Worm (Caenorhabditis elegans) whole organism, mixed stage, embryonic: ENCODE data around the gene Y110A2AL.4.

Source experiments
- M03D4.4 ChIP-seq: sonication (generic microtip); optimal IDR thresholded peaks from 2 replicates; lab custom pipeline; 2017; ENCODE audit warnings: mild to moderate bottlenecking, missing genetic modification characterization, missing compliant biosample characterization
- bed-3 ChIP-seq: fragments of 200-800 bp; sonication (Bioruptor generic); optimal IDR thresholded peaks from 3 replicates; lab custom pipeline; 2018; ENCODE audit warnings: mild to moderate bottlenecking, missing genetic modification characterization, moderate library complexity, missing compliant biosample characterization
- blmp-1 ChIP-seq: fragments of 150-350 bp; optimal IDR thresholded peaks from 2 replicates; lab custom pipeline; 2014; ENCODE audit warnings: missing biosample characterization, missing genetic modification characterization
- ceh-39 ChIP-seq: fragments of 150-350 bp; optimal IDR thresholded peaks from 2 replicates; lab custom pipeline; 2014; ENCODE audit warnings: missing biosample characterization, missing genetic modification characterization
- ceh-43 ChIP-seq: fragments of 200-800 bp; sonication (Bioruptor generic); optimal IDR thresholded peaks from 2 replicates; lab custom pipeline; 2018; ENCODE audit warnings: mild to moderate bottlenecking, missing genetic modification characterization, moderate library complexity, missing compliant biosample characterization
- ceh-83 ChIP-seq: fragments of 200-800 bp; sonication (Bioruptor generic); optimal IDR thresholded peaks from 2 replicates; lab custom pipeline; 2018; ENCODE audit warnings: mild to moderate bottlenecking, missing genetic modification characterization, missing compliant biosample characterization
- ces-1 ChIP-seq: fragments of 150-350 bp; optimal IDR thresholded peaks from 2 replicates; lab custom pipeline; 2014; ENCODE audit warnings: missing biosample characterization, missing genetic modification reagents, missing genetic modification characterization
- cnd-1 ChIP-seq: fragments of 200-800 bp; sonication (Bioruptor generic); optimal IDR thresholded peaks from 2 replicates; lab custom pipeline; 2018; ENCODE audit warnings: mild to moderate bottlenecking, missing genetic modification characterization, missing compliant biosample characterization
- drap-1 ChIP-seq: fragments of 200-800 bp; sonication (Bioruptor generic); optimal IDR thresholded peaks from 3 replicates; lab custom pipeline; 2018; ENCODE audit warnings: mild to moderate bottlenecking, missing genetic modification characterization, missing compliant biosample characterization
- elt-1 ChIP-seq: sonication (generic microtip); optimal IDR thresholded peaks from 2 replicates; lab custom pipeline; 2017; ENCODE audit warnings: missing genetic modification characterization, mild to moderate bottlenecking, missing compliant biosample characterization, antibody characterized with exemption, moderate library complexity, borderline replicate concordance; ENCODE audit not compliant: insufficient read depth
- flh-1 ChIP-seq: fragments of 200-800 bp; sonication (Bioruptor generic); optimal IDR thresholded peaks from 2 replicates; lab custom pipeline; 2018; ENCODE audit warnings: mild to moderate bottlenecking, missing genetic modification characterization, moderate library complexity, missing compliant biosample characterization
- ham-2 ChIP-seq: fragments of 200-800 bp; sonication (Bioruptor generic); optimal IDR thresholded peaks from 2 replicates; lab custom pipeline; 2018; ENCODE audit warnings: mild to moderate bottlenecking, missing genetic modification characterization, missing compliant biosample characterization
- lin-32 ChIP-seq: fragments of 200-800 bp; sonication (Bioruptor generic); optimal IDR thresholded peaks from 2 replicates; lab custom pipeline; 2018; ENCODE audit warnings: mild to moderate bottlenecking, missing genetic modification characterization, missing compliant biosample characterization
- lsy-2 ChIP-seq: fragments of 150-350 bp; optimal IDR thresholded peaks from 2 replicates; lab custom pipeline; 2014; ENCODE audit warnings: missing biosample characterization, missing genetic modification characterization
- mab-5 ChIP-seq: fragments of 150-350 bp; optimal IDR thresholded peaks from 2 replicates; lab custom pipeline; 2014; ENCODE audit warnings: missing biosample characterization, missing genetic modification characterization
- mep-1 ChIP-seq: fragments of 150-350 bp; optimal IDR thresholded peaks from 2 replicates; lab custom pipeline; 2017; ENCODE audit warnings: missing biosample characterization, missing genetic modification reagents, missing genetic modification characterization, inconsistent platforms
- mls-2 ChIP-seq: sonication (generic microtip); optimal IDR thresholded peaks from 2 replicates; lab custom pipeline; 2016; ENCODE audit warnings: mild to moderate bottlenecking, missing genetic modification characterization, moderate library complexity, missing compliant biosample characterization
- nhr-12 ChIP-seq: fragments of 150-350 bp; optimal IDR thresholded peaks from 2 replicates; lab custom pipeline; 2014; ENCODE audit warnings: missing biosample characterization, missing genetic modification characterization
- nhr-2 ChIP-seq: fragments of 150-350 bp; optimal IDR thresholded peaks from 2 replicates; lab custom pipeline; 2014; ENCODE audit warnings: missing biosample characterization, missing genetic modification characterization
- nhr-237 ChIP-seq: fragments of 150-350 bp; optimal IDR thresholded peaks from 2 replicates; lab custom pipeline; 2014; ENCODE audit warnings: missing biosample characterization, missing genetic modification characterization
- nhr-28 ChIP-seq: fragments of 150-350 bp; optimal IDR thresholded peaks from 2 replicates; lab custom pipeline; 2014; ENCODE audit warnings: missing biosample characterization, missing genetic modification characterization
- nhr-76 ChIP-seq: sonication (generic microtip); optimal IDR thresholded peaks from 2 replicates; lab custom pipeline; 2017; ENCODE audit warnings: missing biosample characterization, missing genetic modification characterization
- pha-4 ChIP-seq: fragments of 150-350 bp; optimal IDR thresholded peaks from 2 replicates; lab custom pipeline; 2018; ENCODE audit warnings: missing biosample characterization, missing genetic modification reagents, missing genetic modification characterization
- sem-2 ChIP-seq: fragments of 200-800 bp; sonication (Bioruptor generic); optimal IDR thresholded peaks from 2 replicates; lab custom pipeline; 2018; ENCODE audit warnings: mild to moderate bottlenecking, missing genetic modification characterization, missing compliant biosample characterization
- sptf-1 ChIP-seq: sonication (generic microtip); optimal IDR thresholded peaks from 2 replicates; lab custom pipeline; 2017; ENCODE audit warnings: mild to moderate bottlenecking, missing genetic modification characterization, moderate library complexity, missing compliant biosample characterization
- tbx-8 ChIP-seq: fragments of 200-800 bp; sonication (Bioruptor generic); optimal IDR thresholded peaks from 2 replicates; lab custom pipeline; 2018; ENCODE audit warnings: mild to moderate bottlenecking, missing genetic modification characterization, moderate library complexity, missing compliant biosample characterization
- unc-62 ChIP-seq: fragments of 150-350 bp; optimal IDR thresholded peaks from 2 replicates; lab custom pipeline; 2014; ENCODE audit warnings: missing biosample characterization, missing genetic modification reagents, missing genetic modification characterization
- zip-8 ChIP-seq: fragments of 150-350 bp; optimal IDR thresholded peaks from 2 replicates; lab custom pipeline; 2014; ENCODE audit warnings: missing biosample characterization, missing genetic modification characterization
- ztf-11 ChIP-seq: fragments of 150-350 bp; optimal IDR thresholded peaks from 2 replicates; lab custom pipeline; 2014; ENCODE audit warnings: missing biosample characterization, missing genetic modification characterization

Gene Y110A2AL.4

DNA sequence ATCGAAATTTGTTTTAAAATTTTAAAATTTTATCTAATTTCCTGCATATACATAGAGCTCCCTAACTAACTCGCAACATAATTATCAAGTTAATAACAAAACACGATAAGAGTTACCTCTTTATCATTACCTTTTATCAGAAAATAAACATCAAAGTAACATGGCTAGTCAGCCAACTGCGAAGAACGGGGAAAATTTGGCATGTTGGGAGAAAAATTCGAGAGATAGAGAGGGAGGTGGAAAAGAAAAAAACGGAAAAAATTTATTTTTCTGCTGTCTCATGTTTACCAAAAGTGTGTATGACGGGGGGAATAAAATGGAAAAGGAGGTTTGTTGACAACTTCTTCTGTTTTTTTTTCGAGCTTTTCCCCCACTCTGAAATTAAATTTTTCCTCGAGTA, 5.0 kb upstream of the Y110A2AL.4 start:
- TF ChIP-seq tbx-8 (GFP tag; lab: Kevin White, UChicago), result no peak
- peak; percentile 8 for TF ChIP-seq ces-1 (GFP tag; lab: Kevin White, UChicago)

DNA sequence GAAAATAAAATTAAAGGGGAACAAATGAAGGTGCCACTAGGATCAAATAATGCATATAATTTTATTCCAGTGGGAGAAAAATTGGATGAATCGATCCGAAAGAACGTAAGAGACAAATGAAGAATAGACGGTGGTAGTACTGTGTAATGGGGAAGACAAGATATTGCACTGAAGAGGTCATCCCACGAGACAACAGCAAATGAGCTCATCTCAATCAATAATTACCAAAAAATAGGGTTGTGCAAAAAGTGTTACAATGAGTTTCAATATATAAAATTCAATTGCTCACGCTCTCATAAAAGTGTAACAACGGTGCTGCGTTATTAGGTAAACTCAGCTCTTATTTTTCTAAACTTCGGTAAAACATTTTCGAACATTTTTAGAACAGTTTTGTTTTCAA, 2.3 kb upstream of the Y110A2AL.4 start, which contains the start of gene K12H6.7:
Gene K12H6.7, minus strand, starts transcription at position 101 of the 400 bp plus-strand sequence.
- TF ChIP-seq blmp-1 (tag; lab: Kevin White, UChicago), result no peak
- TF ChIP-seq flh-1 (GFP tag; lab: Kevin White, UChicago), result no peak
- TF ChIP-seq cnd-1 (tag; lab: Kevin White, UChicago), result no peak
- no peak for TF ChIP-seq lin-32
- TF ChIP-seq mab-5 (tag; lab: Kevin White, UChicago), result no peak
- TF ChIP-seq mep-1 (tag; lab: Kevin White, UChicago), result no peak
- TF ChIP-seq nhr-28 (tag; lab: Kevin White, UChicago), result no peak
- no peak for TF ChIP-seq mls-2 (tag; lab: Kevin White, UChicago)
- no peak for TF ChIP-seq unc-62 (GFP tag; lab: Kevin White, UChicago)
- no peak for TF ChIP-seq ham-2
- TF ChIP-seq ces-1 (GFP tag; lab: Kevin White, UChicago), result no peak
- TF ChIP-seq nhr-237 (tag; lab: Kevin White, UChicago), result no peak
- no peak for TF ChIP-seq ceh-43 (GFP tag; lab: Kevin White, UChicago)
- TF ChIP-seq ceh-39, result no peak
- TF ChIP-seq, all 35 proteins: peak for 0

DNA sequence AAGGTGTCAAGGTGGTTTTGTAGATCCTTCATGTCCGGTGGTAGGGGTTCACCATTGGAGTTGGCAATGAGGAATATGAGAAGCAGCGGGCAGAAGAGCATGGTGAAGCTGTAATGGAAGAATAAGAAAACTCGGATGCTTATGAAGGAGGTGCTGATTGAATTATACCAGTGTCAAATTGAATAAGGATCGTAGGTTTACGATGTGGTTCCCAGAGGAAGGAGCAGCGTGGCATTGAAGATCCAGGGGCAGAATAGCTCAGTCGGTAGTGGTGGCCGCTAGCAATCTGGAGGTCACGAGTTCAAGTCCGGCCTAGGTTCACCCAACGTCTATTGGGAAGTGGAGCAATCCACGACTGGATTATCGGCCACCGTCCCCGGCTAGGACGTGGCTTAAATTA, 2.4 kb downstream of the Y110A2AL.4 start, which contains the start of gene Y110A2AL.6:
Gene Y110A2AL.6, minus strand, starts transcription at position 101 of the 400 bp plus-strand sequence.
- TF ChIP-seq nhr-12 (no peak), cnd-1 (tag; lab: Kevin White, UChicago) (no peak), ceh-83 (GFP tag; lab: Kevin White, UChicago) (no peak), ztf-11 (tag; lab: Kevin White, UChicago) (no peak), mab-5 (tag; lab: Kevin White, UChicago) (no peak), lsy-2 (no peak), mep-1 (tag; lab: Kevin White, UChicago) (no peak), nhr-237 (tag; lab: Kevin White, UChicago) (no peak), nhr-28 (tag; lab: Kevin White, UChicago) (no peak), zip-8 (no peak), bed-3 (no peak), blmp-1 (tag; lab: Kevin White, UChicago) (no peak)

DNA sequence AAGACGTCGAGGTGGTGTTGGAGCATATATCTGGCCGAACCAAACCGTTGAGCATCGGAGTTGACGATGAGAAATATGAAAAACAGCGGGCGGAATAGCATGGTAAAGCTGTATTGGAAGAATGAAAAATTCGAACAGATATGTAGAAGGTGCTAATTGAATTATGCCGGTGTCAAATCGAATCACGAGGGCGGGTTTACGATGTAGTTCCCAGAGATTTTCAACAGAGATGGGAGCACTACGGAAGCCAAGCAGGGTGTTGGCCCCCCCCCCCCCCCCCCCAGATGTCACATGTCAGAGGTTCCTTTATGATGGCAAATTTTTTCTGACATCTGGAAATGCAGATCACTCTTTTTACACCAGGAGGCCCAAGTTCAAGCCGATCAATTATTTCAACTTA, 4.0 kb downstream of the Y110A2AL.4 start, which contains the start of gene Y110A2AL.7:
Gene Y110A2AL.7, minus strand, starts transcription at position 101 of the 400 bp plus-strand sequence.
- TF ChIP-seq flh-1 (GFP tag; lab: Kevin White, UChicago) (no peak), ham-2 (no peak), tbx-8 (GFP tag; lab: Kevin White, UChicago) (no peak), nhr-237 (tag; lab: Kevin White, UChicago) (no peak), nhr-12 (no peak), nhr-2 (tag; lab: Kevin White, UChicago) (no peak), pha-4 (tag; lab: Kevin White, UChicago) (no peak), elt-1 (tag; lab: Kevin White, UChicago) (no peak)

DNA sequence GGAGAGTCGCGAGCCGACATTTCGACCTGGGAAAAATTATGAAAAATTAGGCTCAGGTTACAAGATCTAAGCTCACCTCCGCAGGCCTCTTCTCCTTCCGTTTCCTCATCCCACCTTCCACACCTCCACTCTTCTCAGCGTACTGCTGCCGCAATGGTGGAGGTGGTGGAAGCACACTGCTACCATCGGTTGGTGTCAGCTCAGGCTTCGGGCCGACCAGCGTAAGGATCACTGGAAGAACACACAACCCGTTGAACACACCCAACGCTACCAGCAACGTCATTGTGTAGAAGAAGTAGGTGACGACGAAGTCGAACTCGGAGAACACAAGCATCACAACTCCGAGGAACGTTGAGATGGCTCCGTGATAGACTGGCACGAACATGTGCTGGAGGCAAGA, 6.6 kb downstream of the Y110A2AL.4 start:
- TF ChIP-seq mab-5 (tag; lab: Kevin White, UChicago) (no peak), nhr-28 (tag; lab: Kevin White, UChicago) (no peak), lsy-2 (no peak), drap-1 (no peak), zip-8 (no peak), nhr-12 (no peak), cnd-1 (tag; lab: Kevin White, UChicago) (no peak), ceh-43 (GFP tag; lab: Kevin White, UChicago) (no peak), sptf-1 (tag; lab: Kevin White, UChicago) (no peak), bed-3 (no peak), nhr-76 (tag; lab: Kevin White, UChicago) (no peak), blmp-1 (tag; lab: Kevin White, UChicago) (no peak), ztf-11 (tag; lab: Kevin White, UChicago) (no peak), sem-2 (GFP tag; lab: Kevin White, UChicago) (no peak), ham-2 (no peak), unc-62 (GFP tag; lab: Kevin White, UChicago) (no peak)

DNA sequence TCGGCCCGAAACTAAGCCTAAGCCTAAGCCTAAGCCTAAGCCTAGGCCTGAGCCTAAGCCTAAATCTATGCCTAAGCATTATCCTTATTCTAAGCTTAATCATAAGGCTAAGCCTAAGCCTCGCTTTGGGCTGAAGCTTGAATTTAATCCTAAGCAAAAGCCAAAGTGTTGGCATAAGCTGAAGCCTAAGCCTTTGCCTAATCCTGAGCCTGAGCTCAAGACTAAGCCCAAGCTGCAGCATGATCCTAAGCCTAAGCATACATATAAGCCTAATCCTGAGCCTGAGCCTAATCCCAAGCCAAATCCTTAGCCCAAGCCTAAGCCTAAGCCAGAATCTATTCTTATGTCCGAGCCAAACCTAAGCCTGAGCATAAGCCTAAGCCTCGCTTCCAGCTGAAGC, 7.4 kb downstream of the Y110A2AL.4 start:
- no peak for TF ChIP-seq flh-1 (GFP tag; lab: Kevin White, UChicago)
- TF ChIP-seq ces-1 (GFP tag; lab: Kevin White, UChicago), result no peak
- no peak for TF ChIP-seq nhr-237 (tag; lab: Kevin White, UChicago)
- TF ChIP-seq sptf-1 (tag; lab: Kevin White, UChicago), result no peak
- TF ChIP-seq ceh-43 (GFP tag; lab: Kevin White, UChicago), result no peak
- no peak for TF ChIP-seq M03D4.4
